Worm (Caenorhabditis elegans) whole organism, L1 larva: ENCODE measurements around the gene F56C3.9.

Experiments used
- ama-1 ChIP-seq: fragments of 150-350 bp; optimal IDR thresholded peaks from 2 replicates; lab custom pipeline; 2014
- elt-3 ChIP-seq, 6 experiments: fragments of 150-350 bp in 1 of 6; sonication (generic microtip); optimal IDR thresholded peaks; 2 replicates each; lab custom pipeline; 2017 to 2018; ENCODE audit warnings: missing biosample characterization in 6 of 6, missing genetic modification characterization in 6 of 6, inconsistent platforms in 1 of 6
- nhr-237 ChIP-seq: fragments of 150-350 bp; optimal IDR thresholded peaks from 2 replicates; lab custom pipeline; 2014; ENCODE audit warnings: missing biosample characterization, missing genetic modification characterization
- nhr-47 ChIP-seq: sonication (generic microtip); optimal IDR thresholded peaks from 2 replicates; lab custom pipeline; 2016; ENCODE audit warnings: mild to moderate bottlenecking, missing genetic modification characterization, moderate library complexity, missing compliant biosample characterization
- nhr-76 ChIP-seq: sonication (generic microtip); optimal IDR thresholded peaks from 2 replicates; lab custom pipeline; 2017; ENCODE audit warnings: missing biosample characterization, missing genetic modification characterization

DNA sequence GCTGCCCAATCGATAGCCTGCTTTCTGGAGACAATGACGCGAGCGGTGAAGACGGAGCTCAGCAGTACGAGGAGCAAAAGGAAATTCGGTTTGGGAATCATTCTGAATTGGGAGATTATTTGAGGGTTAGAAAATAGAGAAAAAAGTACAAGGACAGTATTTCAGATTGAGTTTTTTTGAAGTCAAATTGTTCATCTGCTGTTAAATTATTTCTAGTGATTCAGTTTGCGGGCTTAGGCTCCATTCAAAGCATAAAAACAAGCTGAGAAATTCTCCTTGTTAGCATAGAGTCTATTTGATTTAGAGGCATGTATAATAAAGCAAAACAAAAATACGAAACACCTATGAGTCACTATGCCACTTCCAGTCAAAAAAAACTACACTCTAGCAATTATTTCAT, 26.4 kb downstream of the F56C3.9 start, which contains the start of gene dgn-2:
- TF ChIP-seq ama-1 (lab: Kevin White, UChicago) (no peak), nhr-76 (no peak), nhr-47 (tag; lab: Kevin White, UChicago) (no peak), nhr-237 (tag; lab: Kevin White, UChicago) (no peak), elt-3 (tag; optimal IDR thresholded peaks at IDR 0.05; lab: Kevin White, UChicago) (no peak)
